Worm (Caenorhabditis elegans) whole organism, L2 larva: Measurements from ENCODE around the gene K03H6.1.

Source experiments
- ZK546.5 ChIP-seq: sonication (generic microtip); optimal IDR thresholded peaks from 2 replicates; lab custom pipeline; 2017; ENCODE audit warnings: missing biosample characterization, missing genetic modification characterization
- mdl-1 ChIP-seq, 2 experiments: fragments of 150-350 bp in 1 of 2; sonication (generic microtip) in 1 of 2; optimal IDR thresholded peaks; 2 replicates each; lab custom pipeline; 2017; ENCODE audit warnings: missing biosample characterization in 2 of 2, missing genetic modification characterization in 2 of 2

ce11 chrIV:1523418-1523817, at the start of gene K03H6.1:
- TF ChIP-seq mdl-1 (tag; optimal IDR thresholded peaks at IDR 0.05; lab: Kevin White, UChicago), result no peak
- TF ChIP-seq ZK546.5, result no peak
